Fruit fly (Drosophila melanogaster) Kc167 (cell line): ENCODE measurements around the gene Dus4.

Experiments used
- Myc ChIP-seq: fragments of >200 bp; optimal IDR thresholded peaks from 2 replicates; lab custom pipeline; 2017; ENCODE audit warnings: missing external identifiers
- h ChIP-seq: fragments of >200 bp; optimal IDR thresholded peaks from 3 replicates; lab custom pipeline; 2018; ENCODE audit warnings: missing external identifiers
- insv ChIP-seq: fragments of >200 bp; optimal IDR thresholded peaks from 3 replicates; lab custom pipeline; 2018; ENCODE audit warnings: missing external identifiers
- psq ChIP-seq: fragments of >200 bp; optimal IDR thresholded peaks from 2 replicates; lab custom pipeline; 2017; ENCODE audit warnings: missing external identifiers
- ttk ChIP-seq: sonication (Bioruptor generic); optimal IDR thresholded peaks from 2 replicates; lab custom pipeline; 2017; ENCODE audit warnings: missing external identifiers

- no peak for TF ChIP-seq insv (lab: Kevin White, UChicago)
- TF ChIP-seq h (lab: Kevin White, UChicago) = no peak
- TF ChIP-seq psq (lab: Kevin White, UChicago) = no peak
- no peak for TF ChIP-seq ttk
- TF ChIP-seq Myc = no peak
Observed at dm6 chr2L:19103176-19103921, 40.3 kb downstream of the Dus4 start.
